Fruit fly (Drosophila melanogaster) whole organism, pupa: ENCODE measurements around the gene CG5921.

ENCODE experiments used
- CG10348 ChIP-seq: fragments of 200-800 bp; sonication (Bioruptor generic); IDR thresholded peaks from 2 replicates; pipeline ENCODE4 v1.3.6; 2022; ENCODE audit warnings: missing biosample characterization, missing genetic modification characterization
- CG12605 ChIP-seq: fragments of 200-800 bp; sonication (Bioruptor generic); IDR thresholded peaks from 2 replicates; pipeline ENCODE4 v1.3.6; 2022; ENCODE audit warnings: missing biosample characterization, missing genetic modification characterization
- CG13204 ChIP-seq: fragments of 200-800 bp; sonication (Bioruptor generic); optimal IDR thresholded peaks from 2 replicates; lab custom pipeline; 2018; ENCODE audit warnings: missing biosample characterization, mild to moderate bottlenecking, missing genetic modification characterization, moderate library complexity
- CG17806 ChIP-seq: fragments of 200-800 bp; sonication (Bioruptor generic); optimal IDR thresholded peaks from 2 replicates; lab custom pipeline; 2018; ENCODE audit warnings: missing biosample characterization, mild to moderate bottlenecking, missing genetic modification characterization, moderate library complexity
- CG32121 ChIP-seq: fragments of 200-800 bp; sonication (Bioruptor generic); IDR thresholded peaks from 2 replicates; pipeline ENCODE4 v1.3.6; 2022; ENCODE audit warnings: missing biosample characterization, missing genetic modification characterization
- CG4496 ChIP-seq: fragments of 200-800 bp; sonication (Bioruptor generic); IDR thresholded peaks from 3 replicates; pipeline ENCODE4 v1.3.6; 2022; ENCODE audit warnings: missing biosample characterization, missing genetic modification characterization
- CG8159 ChIP-seq: fragments of 200-800 bp; sonication (Bioruptor generic); optimal IDR thresholded peaks from 3 replicates; lab custom pipeline; 2018; ENCODE audit warnings: missing biosample characterization, mild to moderate bottlenecking, missing genetic modification characterization, moderate library complexity
- CG8301 ChIP-seq: fragments of 200-800 bp; sonication (Bioruptor generic); optimal IDR thresholded peaks from 2 replicates; lab custom pipeline; 2018; ENCODE audit warnings: missing biosample characterization, mild to moderate bottlenecking, missing genetic modification characterization
- CG9948 ChIP-seq: fragments of 200-800 bp; sonication (Bioruptor generic); optimal IDR thresholded peaks from 2 replicates; lab custom pipeline; 2018; ENCODE audit warnings: missing biosample characterization, mild to moderate bottlenecking, missing genetic modification characterization, moderate library complexity
- D1 ChIP-seq: fragments of 200-800 bp; sonication (Bioruptor generic); optimal IDR thresholded peaks from 2 replicates; lab custom pipeline; 2018; ENCODE audit warnings: missing biosample characterization, mild to moderate bottlenecking, missing genetic modification characterization, moderate library complexity
- EcR ChIP-seq: fragments of 200-800 bp; sonication (Bioruptor generic); optimal IDR thresholded peaks from 3 replicates; lab custom pipeline; 2019; ENCODE audit warnings: missing biosample characterization, missing genetic modification characterization, mild to moderate bottlenecking, moderate library complexity, missing genetic modification reagents
- Ets98B ChIP-seq: fragments of 200-800 bp; sonication (Bioruptor generic); IDR thresholded peaks from 2 replicates; pipeline ENCODE4 v1.3.6; 2022; ENCODE audit warnings: missing biosample characterization, missing genetic modification characterization
- Pif1A ChIP-seq: fragments of 200-800 bp; sonication (Bioruptor generic); optimal IDR thresholded peaks from 3 replicates; lab custom pipeline; 2016; ENCODE audit warnings: missing biosample characterization, missing genetic modification characterization
- gl ChIP-seq: fragments of 200-800 bp; sonication (Bioruptor generic); optimal IDR thresholded peaks from 2 replicates; lab custom pipeline; 2018; ENCODE audit warnings: missing biosample characterization, mild to moderate bottlenecking, missing genetic modification characterization

DNA sequence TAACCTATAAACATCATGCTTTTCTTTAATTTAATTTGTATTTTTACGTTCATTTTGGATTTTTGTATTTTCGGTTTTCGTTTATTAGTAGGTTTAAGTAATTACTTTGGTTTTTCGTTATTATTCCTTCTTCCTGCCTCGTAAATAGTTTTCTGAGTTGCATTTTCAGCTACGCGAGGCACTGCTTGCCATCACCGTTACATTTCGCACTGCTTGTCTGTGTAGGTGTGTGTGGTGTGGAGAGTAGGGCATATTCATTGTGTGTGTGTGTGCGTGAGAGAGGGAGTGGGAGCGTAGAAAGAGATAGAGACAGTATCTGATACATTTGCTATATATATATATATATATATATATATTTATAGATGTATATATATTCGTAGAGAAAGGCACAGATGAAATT lies 54.1 kb downstream of the CG5921 start:
- TF ChIP-seq Ets98B (no peak), CG12605 (GFP tag; lab: Robert Waterston, UW) (no peak), CG10348 (GFP tag; lab: Robert Waterston, UW) (no peak), EcR (GFP tag; lab: Kevin White, UChicago) (no peak), CG17806 (tag; lab: Kevin White, UChicago) (no peak), Pif1A (GFP tag; lab: Kevin White, UChicago) (no peak), CG8301 (no peak), CG9948 (tag; lab: Kevin White, UChicago) (no peak), CG4496 (no peak), D1 (tag; lab: Kevin White, UChicago) (no peak), CG32121 (no peak), gl (tag; lab: Kevin White, UChicago) (no peak), CG13204 (GFP tag; lab: Kevin White, UChicago) (no peak), CG8159 (no peak)
